Comparison of ENCODE assay signal across 2 fruit fly cellular contexts in the genomic region with DNA sequence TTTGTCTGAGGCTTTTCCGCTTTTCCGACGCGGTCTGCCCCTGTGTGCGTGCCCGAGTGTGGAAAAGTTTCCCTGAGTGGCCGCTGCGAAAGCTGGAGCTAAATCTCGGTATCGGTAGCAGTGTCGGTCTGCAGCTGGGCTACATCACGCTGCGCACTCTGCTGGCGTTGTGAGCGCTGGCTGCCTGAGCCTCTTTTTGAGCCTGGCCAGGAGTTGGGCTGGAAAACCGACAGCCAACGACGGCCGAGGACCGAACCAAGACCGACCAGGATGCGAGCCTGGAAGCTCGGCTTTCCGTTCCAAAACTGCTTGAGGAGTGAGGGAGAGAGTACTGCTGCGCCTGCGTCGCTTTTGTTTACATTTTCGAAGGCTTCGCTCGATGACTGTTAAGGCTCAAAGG.
A peak's percentile ranks its signal among the peaks of the same experiment; 100 is the strongest.
TF ChIP-seq lines count a peak whose summit lies in the region.

No protein-coding gene starts in this region.

- TF ChIP-seq CTCF in whole organism, embryonic (GFP tag; optimal IDR thresholded peaks at IDR 0.05; lab: Kevin White, UChicago): no peak

TF ChIP-seq in whole organism, embryonic, 481 proteins besides CTCF, POLR2A, EP300 and RAD21:
- TF ChIP-seq Neu2 (GFP tag; optimal IDR thresholded peaks at IDR 0.05; lab: Kevin White, UChicago; ENCODE audit: borderline replicate concordance) (no peak), pros (GFP tag; optimal IDR thresholded peaks at IDR 0.05; lab: Kevin White, UChicago) (no peak), ranshi (GFP tag; IDR thresholded peaks at IDR 0.05; lab: Robert Waterston, UW) (no peak), CG10543 (GFP tag; optimal IDR thresholded peaks at IDR 0.05; lab: Kevin White, UChicago) (peak; percentile 1), Ets65A (GFP tag; lab: Kevin White, UChicago) (peak; percentile 75), ewg (GFP tag; optimal IDR thresholded peaks at IDR 0.05; lab: Kevin White, UChicago) (peak; percentile 49), CG31224 (GFP tag; IDR thresholded peaks at IDR 0.05; lab: Robert Waterston, UW) (0 out of 2 replicates have a peak, but pooled peaks have one; percentile 9), Deaf1 (tag; optimal IDR thresholded peaks at IDR 0.05; lab: Kevin White, UChicago) (peak; percentile 92), CG8290 (GFP tag; optimal IDR thresholded peaks at IDR 0.05; lab: Kevin White, UChicago) (no peak), CG8290 (tag; optimal IDR thresholded peaks at IDR 0.05; lab: Kevin White, UChicago) (peak in 1 of 2 experiments; percentile 27), CG13894 (tag; optimal IDR thresholded peaks at IDR 0.05; lab: Kevin White, UChicago) (peak; percentile 39), pzg (GFP tag; optimal IDR thresholded peaks at IDR 0.05; lab: Kevin White, UChicago) (no peak), dmrt99B (tag; optimal IDR thresholded peaks at IDR 0.05; lab: Kevin White, UChicago) (no peak), CG7928 (GFP tag; optimal IDR thresholded peaks at IDR 0.05; lab: Kevin White, UChicago) (no peak), abd-A (tag; optimal IDR thresholded peaks at IDR 0.05; lab: Kevin White, UChicago) (peak; percentile 64), knrl (GFP tag; IDR thresholded peaks at IDR 0.05; lab: Robert Waterston, UW; ENCODE audit: partially characterized antibody) (0 out of 3 replicates have a peak, but pooled peaks have one; percentile 7), CG13123 (GFP tag; optimal IDR thresholded peaks at IDR 0.05; lab: Kevin White, UChicago) (no peak), CG16779 (GFP tag; IDR thresholded peaks at IDR 0.05; lab: Robert Waterston, UW) (0 out of 2 replicates have a peak, but pooled peaks have one; percentile 24), vfl (GFP tag; optimal IDR thresholded peaks at IDR 0.05; lab: Kevin White, UChicago) (no peak), lbe (GFP tag; optimal IDR thresholded peaks at IDR 0.05; lab: Kevin White, UChicago) (no peak), her (GFP tag; optimal IDR thresholded peaks at IDR 0.05; lab: Kevin White, UChicago) (no peak), Dip3 (GFP tag; optimal IDR thresholded peaks at IDR 0.05; lab: Kevin White, UChicago) (no peak)

TF ChIP-seq in whole organism, prepupa, 60 proteins besides CTCF, POLR2A, EP300 and RAD21:
- TF ChIP-seq eg (GFP tag; IDR thresholded peaks at IDR 0.05; lab: Robert Waterston, UW): 0 out of 3 replicates have a peak, but pooled peaks have one; percentile 9
- no peak for TF ChIP-seq CG15336 (GFP tag; IDR thresholded peaks at IDR 0.05; lab: Robert Waterston, UW)
TF ChIP-seq in whole organism, prepupa: peak in this region for 1.

Comparison
In these comparisons a context has a peak if more than half of its experiments do, and no peak if none do; other contexts are left out.
1. Of the 7 proteins assayed by ChIP-seq in both whole organism, embryonic and whole organism, prepupa: peak only in whole organism, embryonic: CG16779; only in whole organism, prepupa: none; in both: none; in neither: 6.